Worm (Caenorhabditis elegans) whole organism, L3 larva: ENCODE results near the gene F33G12.7.

ENCODE experiments used
- ZK546.5 ChIP-seq: sonication (generic microtip); optimal IDR thresholded peaks from 2 replicates; lab custom pipeline; 2017; ENCODE audit warnings: missing biosample characterization, missing genetic modification characterization
- aly-2 ChIP-seq: fragments of 150-350 bp; optimal IDR thresholded peaks from 2 replicates; lab custom pipeline; 2014; ENCODE audit warnings: missing biosample characterization, missing genetic modification characterization
- ama-1 ChIP-seq: fragments of 150-350 bp; optimal IDR thresholded peaks from 2 replicates; lab custom pipeline; 2018
- ceh-16 ChIP-seq: sonication (generic microtip); optimal IDR thresholded peaks from 2 replicates; lab custom pipeline; 2017; ENCODE audit warnings: missing biosample characterization, missing genetic modification characterization
- ceh-28 ChIP-seq: fragments of 150-350 bp; optimal IDR thresholded peaks from 2 replicates; lab custom pipeline; 2014; ENCODE audit warnings: missing biosample characterization, missing genetic modification reagents, missing genetic modification characterization
- ceh-82 ChIP-seq: fragments of 150-350 bp; optimal IDR thresholded peaks from 2 replicates; lab custom pipeline; 2014; ENCODE audit warnings: missing biosample characterization, missing genetic modification characterization
- ceh-9 ChIP-seq: sonication (generic microtip); optimal IDR thresholded peaks from 2 replicates; lab custom pipeline; 2018; ENCODE audit warnings: missing biosample characterization, missing genetic modification characterization
- daf-12 ChIP-seq: fragments of 150-350 bp; optimal IDR thresholded peaks from 2 replicates; lab custom pipeline; 2014; ENCODE audit warnings: missing biosample characterization, missing genetic modification reagents, missing genetic modification characterization
- egl-27 ChIP-seq: sonication (generic microtip); optimal IDR thresholded peaks from 4 replicates; lab custom pipeline; 2017; ENCODE audit warnings: missing biosample characterization, missing genetic modification reagents, missing genetic modification characterization
- elt-1 ChIP-seq: fragments of 150-350 bp; optimal IDR thresholded peaks from 2 replicates; lab custom pipeline; 2014; ENCODE audit warnings: missing biosample characterization, missing genetic modification characterization
- elt-3 ChIP-seq, 3 experiments: fragments of 150-350 bp in 1 of 3; sonication (generic microtip) in 2 of 3; optimal IDR thresholded peaks; 2 replicates in 2 of 3; 4 replicates in 1 of 3; lab custom pipeline; 2014 to 2017; ENCODE audit warnings: missing biosample characterization in 3 of 3, missing genetic modification characterization in 3 of 3
- eor-1 ChIP-seq, 2 experiments: fragments of 150-350 bp; optimal IDR thresholded peaks; 2 replicates each; lab custom pipeline; 2014 to 2018; ENCODE audit warnings: missing biosample characterization in 2 of 2, missing genetic modification characterization in 2 of 2
- fkh-10 ChIP-seq: sonication (generic microtip); optimal IDR thresholded peaks from 2 replicates; lab custom pipeline; 2017; ENCODE audit warnings: missing biosample characterization, missing genetic modification reagents, missing genetic modification characterization
- fos-1 ChIP-seq: fragments of 150-350 bp; optimal IDR thresholded peaks from 2 replicates; lab custom pipeline; 2014; ENCODE audit warnings: missing biosample characterization, missing genetic modification characterization
- hmg-11 ChIP-seq: sonication (generic microtip); optimal IDR thresholded peaks from 2 replicates; lab custom pipeline; 2016; ENCODE audit warnings: missing genetic modification characterization, missing compliant biosample characterization
- jun-1 ChIP-seq: fragments of 150-350 bp; optimal IDR thresholded peaks from 2 replicates; lab custom pipeline; 2014; ENCODE audit warnings: missing biosample characterization, missing genetic modification reagents, missing genetic modification characterization
- lin-15B ChIP-seq: fragments of 150-350 bp; optimal IDR thresholded peaks from 2 replicates; lab custom pipeline; 2014; ENCODE audit warnings: missing biosample characterization, missing genetic modification characterization
- lin-39 ChIP-seq: fragments of 150-350 bp; optimal IDR thresholded peaks from 2 replicates; lab custom pipeline; 2018; ENCODE audit warnings: missing biosample characterization, missing genetic modification reagents, missing genetic modification characterization
- lsy-12 ChIP-seq: sonication (generic microtip); optimal IDR thresholded peaks from 2 replicates; lab custom pipeline; 2016; ENCODE audit warnings: mild to moderate bottlenecking, missing genetic modification characterization, missing compliant biosample characterization
- mdl-1 ChIP-seq: fragments of 150-350 bp; optimal IDR thresholded peaks from 2 replicates; lab custom pipeline; 2014; ENCODE audit warnings: missing biosample characterization, missing genetic modification characterization
- mml-1 ChIP-seq: fragments of 150-350 bp; sonication (generic microtip); optimal IDR thresholded peaks from 3 replicates; lab custom pipeline; 2014; ENCODE audit warnings: missing biosample characterization, missing genetic modification characterization
- nhr-11 ChIP-seq: fragments of 150-350 bp; optimal IDR thresholded peaks from 2 replicates; lab custom pipeline; 2014; ENCODE audit warnings: missing biosample characterization, missing genetic modification characterization
- nhr-12 ChIP-seq: fragments of 150-350 bp; optimal IDR thresholded peaks from 2 replicates; lab custom pipeline; 2014; ENCODE audit warnings: missing biosample characterization, missing genetic modification characterization
- nhr-23 ChIP-seq: fragments of 150-350 bp; optimal IDR thresholded peaks from 2 replicates; lab custom pipeline; 2014; ENCODE audit warnings: missing biosample characterization, missing genetic modification reagents, missing genetic modification characterization
- nhr-237 ChIP-seq: fragments of 150-350 bp; optimal IDR thresholded peaks from 2 replicates; lab custom pipeline; 2014; ENCODE audit warnings: missing biosample characterization, missing genetic modification characterization
- nhr-25 ChIP-seq: sonication (generic microtip); optimal IDR thresholded peaks from 2 replicates; lab custom pipeline; 2017; ENCODE audit warnings: missing biosample characterization, missing genetic modification characterization
- nhr-43 ChIP-seq: sonication (generic microtip); optimal IDR thresholded peaks from 2 replicates; lab custom pipeline; 2016; ENCODE audit warnings: mild to moderate bottlenecking, missing genetic modification characterization, missing compliant biosample characterization; ENCODE audit not compliant: poor library complexity, severe bottlenecking
- nhr-67 ChIP-seq: fragments of 150-350 bp; optimal IDR thresholded peaks from 2 replicates; lab custom pipeline; 2014; ENCODE audit warnings: missing biosample characterization, missing genetic modification characterization
- nhr-76 ChIP-seq: fragments of 150-350 bp; sonication (generic microtip); optimal IDR thresholded peaks from 5 replicates; lab custom pipeline; 2014; ENCODE audit warnings: missing biosample characterization, missing genetic modification characterization
- nhr-77 ChIP-seq: fragments of 150-350 bp; optimal IDR thresholded peaks from 2 replicates; lab custom pipeline; 2014; ENCODE audit warnings: missing biosample characterization, missing genetic modification characterization
- pha-4 ChIP-seq: fragments of 150-350 bp; optimal IDR thresholded peaks from 2 replicates; lab custom pipeline; 2014; ENCODE audit warnings: missing biosample characterization, missing genetic modification reagents, missing genetic modification characterization
- pqm-1 ChIP-seq: fragments of 150-350 bp; optimal IDR thresholded peaks from 2 replicates; lab custom pipeline; 2017; ENCODE audit warnings: missing biosample characterization, missing genetic modification characterization, inconsistent platforms
- sea-2 ChIP-seq: fragments of 150-350 bp; sonication (generic microtip); optimal IDR thresholded peaks from 4 replicates; lab custom pipeline; 2014; ENCODE audit warnings: missing biosample characterization, missing genetic modification reagents, missing genetic modification characterization
- skn-1 ChIP-seq: fragments of 150-350 bp; optimal IDR thresholded peaks from 2 replicates; lab custom pipeline; 2014; ENCODE audit warnings: missing biosample characterization, missing genetic modification characterization
- snpc-4 ChIP-seq: fragments of 150-350 bp; optimal IDR thresholded peaks from 2 replicates; lab custom pipeline; 2014; ENCODE audit warnings: missing biosample characterization, missing genetic modification characterization
- tbx-2 ChIP-seq: sonication (generic microtip); optimal IDR thresholded peaks from 2 replicates; lab custom pipeline; 2016; ENCODE audit warnings: mild to moderate bottlenecking, missing genetic modification characterization, missing compliant biosample characterization
- zag-1 ChIP-seq: fragments of 150-350 bp; optimal IDR thresholded peaks from 2 replicates; lab custom pipeline; 2014; ENCODE audit warnings: missing biosample characterization, missing genetic modification characterization
- ztf-11 ChIP-seq: fragments of 150-350 bp; optimal IDR thresholded peaks from 2 replicates; lab custom pipeline; 2014; ENCODE audit warnings: missing biosample characterization, missing genetic modification characterization
- ztf-4 ChIP-seq: fragments of 150-350 bp; optimal IDR thresholded peaks from 2 replicates; lab custom pipeline; 2014; ENCODE audit warnings: missing biosample characterization, missing genetic modification characterization

Gene F33G12.7

ce11 chrII:5011978-5012377 lies 28.5 kb downstream of the F33G12.7 start, which contains the start of gene F59A6.12:
Gene F59A6.12, minus strand, starts transcription at chrII:5012078.
- no peak for TF ChIP-seq fkh-10 (GFP tag; lab: Kevin White, UChicago)
- TF ChIP-seq nhr-43 (tag; lab: Kevin White, UChicago), result no peak
- no peak for TF ChIP-seq mdl-1 (tag; lab: Kevin White, UChicago)
- no peak for TF ChIP-seq nhr-76
- no peak for TF ChIP-seq pha-4 (tag; lab: Kevin White, UChicago)
- TF ChIP-seq ztf-4 (tag; lab: Kevin White, UChicago), result no peak
- TF ChIP-seq nhr-11 (tag; lab: Kevin White, UChicago), result no peak
- TF ChIP-seq mml-1 (tag; lab: Kevin White, UChicago), result no peak
- TF ChIP-seq lin-15B (tag; lab: Kevin White, UChicago), result no peak
- TF ChIP-seq fos-1 (tag; lab: Kevin White, UChicago), result no peak
- no peak for TF ChIP-seq egl-27
- no peak for TF ChIP-seq sea-2 (GFP tag; lab: Kevin White, UChicago)
- no peak for TF ChIP-seq ZK546.5 (tag; lab: Kevin White, UChicago)
- no peak for TF ChIP-seq nhr-25
- no peak for TF ChIP-seq ceh-16 (tag; lab: Kevin White, UChicago)
- no peak for TF ChIP-seq elt-1 (tag; lab: Kevin White, UChicago)
- TF ChIP-seq ceh-82 (tag; lab: Kevin White, UChicago), result no peak
- no peak for TF ChIP-seq nhr-23 (tag; lab: Kevin White, UChicago)

- TF ChIP-seq tbx-2 (tag; lab: Kevin White, UChicago) (no peak), nhr-77 (no peak), lin-15B (tag; lab: Kevin White, UChicago) (no peak), elt-1 (tag; lab: Kevin White, UChicago) (no peak), nhr-76 (no peak), lsy-12 (tag; lab: Kevin White, UChicago) (no peak), ztf-4 (tag; lab: Kevin White, UChicago) (no peak), skn-1 (no peak), ceh-82 (tag; lab: Kevin White, UChicago) (no peak), nhr-23 (tag; lab: Kevin White, UChicago) (no peak)
- TF ChIP-seq, all 47 proteins: peak for 0
Measured at ce11 chrII:5008033-5008432, 32.4 kb downstream of the F33G12.7 start, which contains the start of gene F59A6.3. Gene F59A6.3, plus strand, starts transcription at chrII:5008333.

- TF ChIP-seq pqm-1 (tag; lab: Kevin White, UChicago), result no peak
- no peak for TF ChIP-seq hmg-11 (tag; lab: Kevin White, UChicago)
Measured at ce11 chrII:5004781-5005180, 35.7 kb downstream of the F33G12.7 start, which contains the start of gene F59A6.4. Gene F59A6.4, plus strand, starts transcription at chrII:5005081.

- TF ChIP-seq eor-1 (tag; optimal IDR thresholded peaks at IDR 0.05; lab: Kevin White, UChicago) (no peak), lin-15B (tag; lab: Kevin White, UChicago) (no peak), fkh-10 (GFP tag; lab: Kevin White, UChicago) (no peak), nhr-77 (no peak), nhr-67 (tag; lab: Kevin White, UChicago) (no peak), mdl-1 (tag; lab: Kevin White, UChicago) (no peak), nhr-12 (tag; lab: Kevin White, UChicago) (no peak), zag-1 (tag; lab: Kevin White, UChicago) (no peak)
- TF ChIP-seq, all 47 proteins: peak for 0
Measured at ce11 chrII:5003660-5004059, 36.8 kb downstream of the F33G12.7 start, which contains the start of gene F59A6.10. Gene F59A6.10, plus strand, starts transcription at chrII:5003960.

- TF ChIP-seq daf-12 (tag; lab: Kevin White, UChicago), result no peak
- no peak for TF ChIP-seq elt-1 (tag; lab: Kevin White, UChicago)
- no peak for TF ChIP-seq nhr-76
- TF ChIP-seq, all 47 proteins: peak for 0
Measured at ce11 chrII:5001866-5002265, 38.6 kb downstream of the F33G12.7 start.

ce11 chrII:4999122-4999521 lies 41.4 kb downstream of the F33G12.7 start, which contains the start of gene citk-2:
Gene citk-2, plus strand, starts transcription at chrII:4999520.
- TF ChIP-seq sea-2 (GFP tag; lab: Kevin White, UChicago) (no peak), jun-1 (tag; lab: Kevin White, UChicago) (peak; percentile 66), nhr-11 (tag; lab: Kevin White, UChicago) (no peak), skn-1 (peak; percentile 79), ceh-28 (tag; lab: Kevin White, UChicago) (no peak), nhr-12 (tag; lab: Kevin White, UChicago) (no peak), fos-1 (tag; lab: Kevin White, UChicago) (no peak), mdl-1 (tag; lab: Kevin White, UChicago) (no peak), pha-4 (tag; lab: Kevin White, UChicago) (no peak), lin-39 (peak; percentile 51), ztf-11 (tag; lab: Kevin White, UChicago) (no peak), ceh-9 (tag; lab: Kevin White, UChicago) (no peak), ztf-4 (tag; lab: Kevin White, UChicago) (no peak), nhr-67 (tag; lab: Kevin White, UChicago) (peak; percentile 5), aly-2 (tag; lab: Kevin White, UChicago) (no peak), lin-15B (tag; lab: Kevin White, UChicago) (peak; percentile 74), snpc-4 (no peak), mml-1 (tag; lab: Kevin White, UChicago) (no peak), nhr-237 (tag; lab: Kevin White, UChicago) (no peak), hmg-11 (tag; lab: Kevin White, UChicago) (no peak), ceh-82 (tag; lab: Kevin White, UChicago) (peak; percentile 75), eor-1 (tag; optimal IDR thresholded peaks at IDR 0.05; lab: Kevin White, UChicago) (no peak), nhr-77 (no peak), ama-1 (lab: Kevin White, UChicago) (no peak), nhr-76 (no peak), zag-1 (tag; lab: Kevin White, UChicago) (no peak), pqm-1 (tag; lab: Kevin White, UChicago) (peak; percentile 19), fkh-10 (GFP tag; lab: Kevin White, UChicago) (peak; percentile 24), nhr-23 (tag; lab: Kevin White, UChicago) (peak; percentile 92), elt-3 (tag; optimal IDR thresholded peaks at IDR 0.05; lab: Kevin White, UChicago) (no peak)
